Worm (Caenorhabditis elegans): ENCODE data around the gene gbb-2.
A peak's percentile ranks its signal among the peaks of the same experiment; 100 is the strongest.

The gbb-2 gene

ce11 chrIV:4526724-4527123 is 20.2 kb upstream of the gbb-2 start:
- no peak for TF ChIP-seq lir-3 (tag; optimal IDR thresholded peaks at IDR 0.05; ENCODE audit: poor library complexity)
- no peak for TF ChIP-seq lin-35 (GFP tag; optimal IDR thresholded peaks at IDR 0.05)
- no peak for TF ChIP-seq isw-1 (GFP tag; IDR thresholded peaks at IDR 0.05)
- no peak for TF ChIP-seq nhr-19 (GFP tag; conservative IDR thresholded peaks at IDR 0.05)
- TF ChIP-seq blmp-1 (tag; optimal IDR thresholded peaks at IDR 0.05): no peak
- no peak for TF ChIP-seq rnt-1 (tag; optimal IDR thresholded peaks at IDR 0.05)
- TF ChIP-seq nhr-77 (tag; optimal IDR thresholded peaks at IDR 0.05): no peak

DNA sequence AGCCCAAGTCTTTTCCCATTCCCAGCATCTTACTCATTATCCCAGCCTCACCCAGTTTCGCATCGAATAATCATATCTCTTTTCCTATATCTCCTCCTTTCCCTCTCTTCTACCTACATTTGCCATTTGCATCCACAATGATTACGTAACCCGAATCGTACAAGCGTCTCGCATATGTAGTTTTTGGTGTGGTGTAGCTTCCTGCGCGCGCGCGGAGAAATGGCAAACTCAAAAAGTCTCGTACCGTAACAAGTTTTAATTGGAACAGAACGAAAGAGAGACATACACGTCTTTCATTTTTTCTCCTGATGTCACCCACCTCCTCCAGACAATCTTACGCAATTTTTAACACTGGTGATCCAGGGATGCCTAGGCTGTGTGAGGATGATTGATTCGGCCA is 19.5 kb upstream of the gbb-2 start:
- no peak for TF ChIP-seq sup-37 (GFP tag; optimal IDR thresholded peaks at IDR 0.05)
- TF ChIP-seq blmp-1 (tag; optimal IDR thresholded peaks at IDR 0.05): peak; percentile 59

DNA sequence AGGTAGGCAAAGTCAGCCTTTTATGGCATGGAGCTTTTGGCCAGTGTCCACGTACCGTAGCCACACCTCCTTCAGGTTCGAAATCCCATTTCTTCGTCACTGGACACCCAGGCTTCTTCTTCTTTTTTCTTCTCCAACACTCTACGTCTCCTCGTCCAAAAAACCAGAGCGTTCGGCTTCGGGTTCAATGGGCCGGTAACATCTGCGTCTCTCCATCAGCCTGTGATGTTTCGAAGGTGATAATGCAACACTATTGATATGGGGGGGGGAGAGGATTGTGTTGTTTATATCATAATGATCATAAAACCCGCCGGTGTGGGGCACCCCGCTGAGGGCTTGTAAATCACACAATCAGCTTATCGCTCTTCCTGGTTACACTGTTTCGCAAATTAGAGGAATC is 18.4 kb upstream of the gbb-2 start, which contains the start of gene ZK180.6:
Gene ZK180.6 (minus strand): TSS at position 101 of the 400 bp plus-strand sequence.
- TF ChIP-seq C16A3.4 (tag; optimal IDR thresholded peaks at IDR 0.05) (no peak), lir-3 (tag; optimal IDR thresholded peaks at IDR 0.05; ENCODE audit: poor library complexity) (no peak), unc-98 (GFP tag; IDR thresholded peaks at IDR 0.05) (no peak), alr-1 (tag; optimal IDR thresholded peaks at IDR 0.05; ENCODE audit: borderline replicate concordance) (no peak), lin-14 (GFP tag; optimal IDR thresholded peaks at IDR 0.05) (no peak), F16B12.6 (tag; optimal IDR thresholded peaks at IDR 0.05) (no peak), irx-1 (tag; optimal IDR thresholded peaks at IDR 0.05) (no peak), nhr-28 (tag; optimal IDR thresholded peaks at IDR 0.05) (no peak), lin-13 (GFP tag; optimal IDR thresholded peaks at IDR 0.05) (no peak), fkh-10 (GFP tag; optimal IDR thresholded peaks at IDR 0.05) (no peak)

ce11 chrIV:4523461-4523860 is 16.9 kb upstream of the gbb-2 start:
- TF ChIP-seq lin-15B (tag; optimal IDR thresholded peaks at IDR 0.05) (no peak), xbp-1 (tag; optimal IDR thresholded peaks at IDR 0.05) (no peak), Y116A8C.19 (tag; optimal IDR thresholded peaks at IDR 0.05; ENCODE audit: borderline replicate concordance) (no peak), nhr-85 (tag) (peak; percentile 35), ceh-8 (GFP tag; optimal IDR thresholded peaks at IDR 0.05) (no peak), nhr-47 (tag; optimal IDR thresholded peaks at IDR 0.05) (no peak)

DNA sequence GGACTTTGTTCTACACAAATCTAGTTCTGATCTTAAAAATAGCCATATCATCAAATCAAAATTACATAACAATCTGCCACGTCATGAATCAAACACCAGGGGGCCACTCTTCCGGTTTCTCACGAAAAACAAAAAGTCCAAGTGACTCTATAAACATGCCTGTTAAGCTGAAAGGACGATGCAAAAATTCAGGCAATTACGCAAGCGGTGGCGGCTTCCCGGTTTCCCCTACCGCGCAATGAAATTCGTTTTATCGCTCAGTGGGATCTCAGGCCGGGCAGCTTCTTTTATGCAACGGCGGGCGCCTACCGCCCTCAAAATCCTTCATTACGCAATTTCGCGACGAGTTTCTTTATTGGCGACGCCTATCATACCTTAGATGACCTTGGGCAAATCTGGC is 13.2 kb upstream of the gbb-2 start:
- no peak for TF ChIP-seq xbp-1 (tag; optimal IDR thresholded peaks at IDR 0.05)
- TF ChIP-seq mep-1 (tag; optimal IDR thresholded peaks at IDR 0.05): no peak
- no peak for TF ChIP-seq elt-3 (tag; optimal IDR thresholded peaks at IDR 0.05)
- no peak for TF ChIP-seq unc-30 (tag; optimal IDR thresholded peaks at IDR 0.05)
- no peak for TF ChIP-seq sox-4 (tag; optimal IDR thresholded peaks at IDR 0.05)
- no peak for TF ChIP-seq alr-1 (tag; optimal IDR thresholded peaks at IDR 0.05; ENCODE audit: borderline replicate concordance)
- TF ChIP-seq nhr-77 (tag; optimal IDR thresholded peaks at IDR 0.05): no peak
- no peak for TF ChIP-seq nhr-71 (tag; optimal IDR thresholded peaks at IDR 0.05)
- TF ChIP-seq snu-23 (GFP tag; optimal IDR thresholded peaks at IDR 0.05): no peak
- TF ChIP-seq ceh-63 (GFP tag; optimal IDR thresholded peaks at IDR 0.05): no peak
- no peak for TF ChIP-seq jun-1 (tag; optimal IDR thresholded peaks at IDR 0.05)
- TF ChIP-seq unc-130 (tag; optimal IDR thresholded peaks at IDR 0.05): no peak
- TF ChIP-seq ceh-8 (GFP tag; optimal IDR thresholded peaks at IDR 0.05): no peak

- TF ChIP-seq skn-1 (tag; optimal IDR thresholded peaks at IDR 0.05) (no peak), blmp-1 (tag; optimal IDR thresholded peaks at IDR 0.05) (peak; percentile 98)
Observed at ce11 chrIV:4518111-4518510, 11.6 kb upstream of the gbb-2 start.
